Worm (Caenorhabditis elegans) whole organism, L1 larva: Measurements from ENCODE around the gene glb-29.

Experiments used
- C04F5.9 ChIP-seq: sonication (generic microtip); optimal IDR thresholded peaks from 2 replicates; lab custom pipeline; 2016; ENCODE audit warnings: missing genetic modification characterization, missing compliant biosample characterization
- C16A3.4 ChIP-seq: fragments of 150-350 bp; optimal IDR thresholded peaks from 2 replicates; lab custom pipeline; 2014; ENCODE audit warnings: missing biosample characterization, missing genetic modification characterization
- C34B4.2 ChIP-seq: sonication (generic microtip); optimal IDR thresholded peaks from 2 replicates; lab custom pipeline; 2017; ENCODE audit warnings: mild to moderate bottlenecking, missing genetic modification characterization, missing compliant biosample characterization
- Y116A8C.19 ChIP-seq: sonication (generic microtip); optimal IDR thresholded peaks from 2 replicates; lab custom pipeline; 2016; ENCODE audit warnings: missing compliant biosample characterization, missing genetic modification characterization, borderline replicate concordance
- aha-1 ChIP-seq: fragments of 150-350 bp; optimal IDR thresholded peaks from 2 replicates; lab custom pipeline; 2014; ENCODE audit warnings: missing biosample characterization, missing genetic modification characterization
- blmp-1 ChIP-seq: fragments of 150-350 bp; optimal IDR thresholded peaks from 2 replicates; lab custom pipeline; 2014; ENCODE audit warnings: missing biosample characterization, missing genetic modification characterization
- ceh-63 ChIP-seq: fragments of 200-800 bp; sonication (Bioruptor generic); optimal IDR thresholded peaks from 2 replicates; lab custom pipeline; 2018; ENCODE audit warnings: mild to moderate bottlenecking, missing genetic modification characterization, missing compliant biosample characterization
- ceh-8 ChIP-seq: fragments of 200-800 bp; sonication (Bioruptor generic); optimal IDR thresholded peaks from 2 replicates; lab custom pipeline; 2018; ENCODE audit warnings: mild to moderate bottlenecking, missing genetic modification characterization, moderate library complexity, missing compliant biosample characterization
- dpl-1 ChIP-seq, 3 experiments: fragments of 150-350 bp in 2 of 3; sonication (generic microtip) in 1 of 3; optimal IDR thresholded peaks; 2 replicates each; lab custom pipeline; 2014 to 2017; ENCODE audit warnings: missing biosample characterization in 3 of 3, missing genetic modification characterization in 3 of 3, missing genetic modification reagents in 3 of 3
- dsc-1 ChIP-seq: sonication (generic microtip); optimal IDR thresholded peaks from 2 replicates; lab custom pipeline; 2016; ENCODE audit warnings: mild to moderate bottlenecking, missing genetic modification characterization, missing compliant biosample characterization
- efl-3 ChIP-seq: fragments of 200-800 bp; sonication (Bioruptor generic); optimal IDR thresholded peaks from 2 replicates; lab custom pipeline; 2018; ENCODE audit warnings: mild to moderate bottlenecking, missing genetic modification characterization, missing compliant biosample characterization
- egl-13 ChIP-seq: sonication (generic microtip); optimal IDR thresholded peaks from 2 replicates; lab custom pipeline; 2016; ENCODE audit warnings: missing genotype, missing genetic modification reagents, missing genetic modification characterization, missing compliant biosample characterization
- elt-3 ChIP-seq, 6 experiments: fragments of 150-350 bp in 1 of 6; sonication (generic microtip); optimal IDR thresholded peaks; 2 replicates each; lab custom pipeline; 2017 to 2018; ENCODE audit warnings: missing biosample characterization in 6 of 6, missing genetic modification characterization in 6 of 6, inconsistent platforms in 1 of 6
- ets-5 ChIP-seq: fragments of 200-800 bp; sonication (Bioruptor generic); IDR thresholded peaks from 2 replicates; pipeline ENCODE4 v1.3.6; 2022; ENCODE audit warnings: missing genetic modification characterization, missing compliant biosample characterization
- fkh-10 ChIP-seq: sonication (generic microtip); optimal IDR thresholded peaks from 2 replicates; lab custom pipeline; 2017; ENCODE audit warnings: missing biosample characterization, missing genetic modification reagents, missing genetic modification characterization
- fkh-4 ChIP-seq: sonication (generic microtip); optimal IDR thresholded peaks from 2 replicates; lab custom pipeline; 2016; ENCODE audit warnings: missing compliant biosample characterization, missing genetic modification characterization, borderline replicate concordance
- fkh-8 ChIP-seq: sonication (generic microtip); optimal IDR thresholded peaks from 2 replicates; lab custom pipeline; 2016; ENCODE audit warnings: mild to moderate bottlenecking, missing genetic modification characterization, missing compliant biosample characterization
- fos-1 ChIP-seq: fragments of 150-350 bp; optimal IDR thresholded peaks from 2 replicates; lab custom pipeline; 2014; ENCODE audit warnings: missing biosample characterization, missing genetic modification characterization
- hlh-4 ChIP-seq: sonication (generic microtip); optimal IDR thresholded peaks from 2 replicates; lab custom pipeline; 2016; ENCODE audit warnings: mild to moderate bottlenecking, missing genetic modification characterization, missing compliant biosample characterization
- hpl-2 ChIP-seq: fragments of 150-350 bp; optimal IDR thresholded peaks from 2 replicates; lab custom pipeline; 2014; ENCODE audit warnings: missing biosample characterization, missing genetic modification reagents, missing genetic modification characterization
- irx-1 ChIP-seq: sonication (generic microtip); optimal IDR thresholded peaks from 2 replicates; lab custom pipeline; 2016; ENCODE audit warnings: missing genetic modification characterization, missing compliant biosample characterization
- isw-1 ChIP-seq: fragments of 200-800 bp; sonication (Bioruptor generic); IDR thresholded peaks from 2 replicates; pipeline ENCODE4 v1.3.6; 2022; ENCODE audit warnings: missing genetic modification characterization, missing compliant biosample characterization
- jun-1 ChIP-seq: fragments of 150-350 bp; optimal IDR thresholded peaks from 2 replicates; lab custom pipeline; 2014; ENCODE audit warnings: missing biosample characterization, missing genetic modification reagents, missing genetic modification characterization
- lin-13 ChIP-seq: fragments of 150-350 bp; optimal IDR thresholded peaks from 2 replicates; lab custom pipeline; 2014; ENCODE audit warnings: missing biosample characterization, missing genetic modification reagents, missing genetic modification characterization
- lin-39 ChIP-seq: fragments of 150-350 bp; optimal IDR thresholded peaks from 2 replicates; lab custom pipeline; 2014; ENCODE audit warnings: missing biosample characterization, missing genetic modification reagents, missing genetic modification characterization
- lir-3 ChIP-seq: sonication (generic microtip); optimal IDR thresholded peaks from 2 replicates; lab custom pipeline; 2016; ENCODE audit warnings: mild to moderate bottlenecking, missing genetic modification characterization, moderate library complexity, missing compliant biosample characterization; ENCODE audit not compliant: poor library complexity
- mab-9 ChIP-seq: fragments of 200-800 bp; sonication (Bioruptor generic); IDR thresholded peaks from 2 replicates; pipeline ENCODE4 v1.3.6; 2022; ENCODE audit warnings: missing genetic modification reagents, missing genetic modification characterization, missing compliant biosample characterization
- mdl-1 ChIP-seq, 2 experiments: fragments of 150-350 bp; optimal IDR thresholded peaks; 2 replicates each; lab custom pipeline; 2014 to 2017; ENCODE audit warnings: missing biosample characterization in 2 of 2, missing genetic modification characterization in 2 of 2, inconsistent platforms in 1 of 2
- mef-2 ChIP-seq: fragments of 150-350 bp; optimal IDR thresholded peaks from 2 replicates; lab custom pipeline; 2014; ENCODE audit warnings: missing biosample characterization, missing genetic modification characterization
- nhr-11 ChIP-seq: fragments of 150-350 bp; optimal IDR thresholded peaks from 2 replicates; lab custom pipeline; 2014; ENCODE audit warnings: missing biosample characterization, missing genetic modification characterization
- nhr-20 ChIP-seq: sonication (generic microtip); optimal IDR thresholded peaks from 2 replicates; lab custom pipeline; 2016; ENCODE audit warnings: mild to moderate bottlenecking, missing genetic modification characterization, missing compliant biosample characterization
- nhr-237 ChIP-seq: fragments of 150-350 bp; optimal IDR thresholded peaks from 2 replicates; lab custom pipeline; 2014; ENCODE audit warnings: missing biosample characterization, missing genetic modification characterization
- nhr-28 ChIP-seq: fragments of 150-350 bp; optimal IDR thresholded peaks from 2 replicates; lab custom pipeline; 2014; ENCODE audit warnings: missing biosample characterization, missing genetic modification characterization
- nhr-47 ChIP-seq: sonication (generic microtip); optimal IDR thresholded peaks from 2 replicates; lab custom pipeline; 2016; ENCODE audit warnings: mild to moderate bottlenecking, missing genetic modification characterization, moderate library complexity, missing compliant biosample characterization
- nhr-71 ChIP-seq: sonication (generic microtip); optimal IDR thresholded peaks from 2 replicates; lab custom pipeline; 2016; ENCODE audit warnings: mild to moderate bottlenecking, missing genetic modification characterization, moderate library complexity, missing compliant biosample characterization
- nhr-76 ChIP-seq: sonication (generic microtip); optimal IDR thresholded peaks from 2 replicates; lab custom pipeline; 2017; ENCODE audit warnings: missing biosample characterization, missing genetic modification characterization
- nhr-77 ChIP-seq: fragments of 150-350 bp; optimal IDR thresholded peaks from 2 replicates; lab custom pipeline; 2014; ENCODE audit warnings: missing biosample characterization, missing genetic modification characterization
- nhr-85 ChIP-seq: sonication (generic microtip); peaks from one replicate; lab custom pipeline; 2016; ENCODE audit warnings: missing genetic modification characterization, inconsistent platforms, missing compliant biosample characterization
- pag-3 ChIP-seq: sonication (generic microtip); optimal IDR thresholded peaks from 2 replicates; lab custom pipeline; 2017; ENCODE audit warnings: missing genetic modification characterization, mild to moderate bottlenecking, missing compliant biosample characterization, antibody characterized with exemption, borderline replicate concordance; ENCODE audit not compliant: insufficient read depth
- pqm-1 ChIP-seq: sonication (generic microtip); optimal IDR thresholded peaks from 3 replicates; lab custom pipeline; 2017; ENCODE audit warnings: missing biosample characterization, missing genetic modification characterization
- snpc-4 ChIP-seq: fragments of 150-350 bp; optimal IDR thresholded peaks from 2 replicates; lab custom pipeline; 2014; ENCODE audit warnings: missing biosample characterization, missing genetic modification characterization
- sptf-1 ChIP-seq: fragments of 150-350 bp; optimal IDR thresholded peaks from 2 replicates; lab custom pipeline; 2014; ENCODE audit warnings: missing biosample characterization, missing genetic modification characterization
- sup-37 ChIP-seq: fragments of 200-800 bp; sonication (Bioruptor generic); optimal IDR thresholded peaks from 2 replicates; lab custom pipeline; 2018; ENCODE audit warnings: mild to moderate bottlenecking, missing genetic modification characterization, missing compliant biosample characterization
- swsn-7 ChIP-seq: sonication (generic microtip); optimal IDR thresholded peaks from 2 replicates; lab custom pipeline; 2016; ENCODE audit warnings: missing genetic modification characterization, missing compliant biosample characterization
- unc-130 ChIP-seq: fragments of 150-350 bp; optimal IDR thresholded peaks from 2 replicates; lab custom pipeline; 2017; ENCODE audit warnings: missing biosample characterization, missing genetic modification characterization, inconsistent platforms
- unc-62 ChIP-seq: fragments of 150-350 bp; optimal IDR thresholded peaks from 2 replicates; lab custom pipeline; 2014; ENCODE audit warnings: missing biosample characterization, missing genetic modification reagents, missing genetic modification characterization
- unc-86 ChIP-seq: sonication (generic microtip); optimal IDR thresholded peaks from 2 replicates; lab custom pipeline; 2016; ENCODE audit warnings: missing genetic modification characterization, missing compliant biosample characterization
- vab-15 ChIP-seq: sonication (generic microtip); optimal IDR thresholded peaks from 2 replicates; lab custom pipeline; 2017; ENCODE audit warnings: missing genotype, mild to moderate bottlenecking, missing genetic modification characterization, missing compliant biosample characterization
- zag-1 ChIP-seq: fragments of 150-350 bp; optimal IDR thresholded peaks from 2 replicates; lab custom pipeline; 2014; ENCODE audit warnings: missing biosample characterization, missing genetic modification characterization
- ztf-11 ChIP-seq, 2 experiments: sonication (generic microtip); optimal IDR thresholded peaks; 2 replicates each; lab custom pipeline; 2016 to 2017; ENCODE audit warnings: missing genetic modification characterization in 2 of 2, missing biosample characterization in 1 of 2, missing compliant biosample characterization in 1 of 2
- ztf-4 ChIP-seq: fragments of 150-350 bp; optimal IDR thresholded peaks from 2 replicates; lab custom pipeline; 2014; ENCODE audit warnings: missing biosample characterization, missing genetic modification characterization

Gene glb-29

ce11 chrII:11974048-11974995, 34.5 kb upstream of the glb-29 start (continued):
- no peak for TF ChIP-seq ceh-63 (GFP tag; lab: Kevin White, UChicago)
- TF ChIP-seq elt-3 (tag; optimal IDR thresholded peaks at IDR 0.05; lab: Kevin White, UChicago), result no peak
- TF ChIP-seq dpl-1 (GFP tag; optimal IDR thresholded peaks at IDR 0.05; lab: Kevin White, UChicago), result peak in 2 of 3 experiments; percentile 1 to 30
- TF ChIP-seq ztf-11 (tag; optimal IDR thresholded peaks at IDR 0.05; lab: Kevin White, UChicago), result peak in 1 of 2 experiments; percentile 37
- TF ChIP-seq ceh-8 (GFP tag; lab: Kevin White, UChicago), result no peak
- no peak for TF ChIP-seq efl-3 (GFP tag; lab: Kevin White, UChicago)
- TF ChIP-seq mef-2 (tag; lab: Kevin White, UChicago), result no peak
- peak; percentile 30 for TF ChIP-seq swsn-7
- no peak for TF ChIP-seq nhr-11 (tag; lab: Kevin White, UChicago)
- TF ChIP-seq dsc-1, result peak; percentile 18
- peak; percentile 67 for TF ChIP-seq ztf-4 (tag; lab: Kevin White, UChicago)
- TF ChIP-seq C16A3.4 (tag; lab: Kevin White, UChicago), result no peak
- no peak for TF ChIP-seq nhr-28
- TF ChIP-seq sptf-1 (tag; lab: Kevin White, UChicago), result no peak
- TF ChIP-seq mab-9 (GFP tag; lab: Robert Waterston, UW), result peak; percentile 28; the same call in 1 of the 2 replicates
- no peak for TF ChIP-seq unc-130 (tag; lab: Kevin White, UChicago)
- TF ChIP-seq nhr-47 (tag; lab: Kevin White, UChicago), result peak; percentile 41
- TF ChIP-seq hlh-4, result no peak
- peak; percentile 38 for TF ChIP-seq hpl-2 (GFP tag; lab: Kevin White, UChicago)
- TF ChIP-seq fkh-8, result peak; percentile 34
- no peak for TF ChIP-seq pag-3 (tag; lab: Kevin White, UChicago)
- no peak for TF ChIP-seq irx-1
- TF ChIP-seq nhr-237 (tag; lab: Kevin White, UChicago), result no peak
- no peak for TF ChIP-seq fkh-4
- peak; percentile 26 for TF ChIP-seq lir-3 (tag; lab: Kevin White, UChicago)
- TF ChIP-seq pqm-1, result no peak
- TF ChIP-seq jun-1 (tag; lab: Kevin White, UChicago), result peak; percentile 39
- TF ChIP-seq nhr-85, result peak; percentile 81
- peak; percentile 24 for TF ChIP-seq lin-39 (tag; lab: Kevin White, UChicago)
- no peak for TF ChIP-seq mdl-1 (tag; optimal IDR thresholded peaks at IDR 0.05; lab: Kevin White, UChicago)
- no peak for TF ChIP-seq unc-62 (GFP tag; lab: Kevin White, UChicago)
- peak; percentile 24 for TF ChIP-seq C34B4.2 (tag; lab: Kevin White, UChicago)
- no peak for TF ChIP-seq unc-86 (tag; lab: Kevin White, UChicago)
- TF ChIP-seq egl-13 (tag; lab: Kevin White, UChicago), result no peak
- TF ChIP-seq fkh-10, result no peak
- no peak for TF ChIP-seq nhr-77 (tag; lab: Kevin White, UChicago)
- TF ChIP-seq C04F5.9 (tag; lab: Kevin White, UChicago), result no peak
- TF ChIP-seq isw-1 (GFP tag; lab: Robert Waterston, UW), result no peak
- no peak for TF ChIP-seq nhr-76 (tag; lab: Kevin White, UChicago)
- TF ChIP-seq fos-1 (tag; lab: Kevin White, UChicago), result no peak
- TF ChIP-seq lin-13 (GFP tag; lab: Kevin White, UChicago), result peak; percentile 22
- no peak for TF ChIP-seq sup-37 (GFP tag; lab: Kevin White, UChicago)
- TF ChIP-seq ets-5 (GFP tag; lab: Robert Waterston, UW), result no peak
- no peak for TF ChIP-seq snpc-4
- no peak for TF ChIP-seq Y116A8C.19 (tag; lab: Kevin White, UChicago)
- TF ChIP-seq zag-1 (tag; lab: Kevin White, UChicago), result no peak
- TF ChIP-seq nhr-20, result peak; percentile 60
- TF ChIP-seq aha-1, result no peak
- TF ChIP-seq vab-15 (tag; lab: Kevin White, UChicago), result no peak
- no peak for TF ChIP-seq blmp-1 (tag; lab: Kevin White, UChicago)
- TF ChIP-seq nhr-71 (tag; lab: Kevin White, UChicago), result peak; percentile 77
